Worm (Caenorhabditis elegans) whole organism, L3 larva: ENCODE results near the gene atgp-2.

Source experiments
- egl-27 ChIP-seq: sonication (generic microtip); optimal IDR thresholded peaks from 4 replicates; lab custom pipeline; 2017; ENCODE audit warnings: missing biosample characterization, missing genetic modification reagents, missing genetic modification characterization
- fkh-10 ChIP-seq: sonication (generic microtip); optimal IDR thresholded peaks from 2 replicates; lab custom pipeline; 2017; ENCODE audit warnings: missing biosample characterization, missing genetic modification reagents, missing genetic modification characterization
- lin-15B ChIP-seq: fragments of 150-350 bp; optimal IDR thresholded peaks from 2 replicates; lab custom pipeline; 2014; ENCODE audit warnings: missing biosample characterization, missing genetic modification characterization
- nhr-11 ChIP-seq: fragments of 150-350 bp; optimal IDR thresholded peaks from 2 replicates; lab custom pipeline; 2014; ENCODE audit warnings: missing biosample characterization, missing genetic modification characterization
- nhr-12 ChIP-seq: fragments of 150-350 bp; optimal IDR thresholded peaks from 2 replicates; lab custom pipeline; 2014; ENCODE audit warnings: missing biosample characterization, missing genetic modification characterization
- pha-4 ChIP-seq: fragments of 150-350 bp; optimal IDR thresholded peaks from 2 replicates; lab custom pipeline; 2014; ENCODE audit warnings: missing biosample characterization, missing genetic modification reagents, missing genetic modification characterization
- snpc-4 ChIP-seq: fragments of 150-350 bp; optimal IDR thresholded peaks from 2 replicates; lab custom pipeline; 2014; ENCODE audit warnings: missing biosample characterization, missing genetic modification characterization

- no peak for TF ChIP-seq fkh-10 (GFP tag; lab: Kevin White, UChicago)
- TF ChIP-seq snpc-4 = no peak
- TF ChIP-seq egl-27 = no peak
- no peak for TF ChIP-seq lin-15B (tag; lab: Kevin White, UChicago)
- TF ChIP-seq pha-4 = no peak
- no peak for TF ChIP-seq nhr-12 (tag; lab: Kevin White, UChicago)
- no peak for TF ChIP-seq nhr-11
Observed at ce11 chrII:14670175-14670574, 26.3 kb upstream of the atgp-2 start.
